Fruit fly (Drosophila melanogaster) Kc167 (cell line): ENCODE results near the gene t-Grip84.

Experiments
- Myc ChIP-seq: fragments of >200 bp; optimal IDR thresholded peaks from 2 replicates; lab custom pipeline; 2017; ENCODE audit warnings: missing external identifiers
- ttk ChIP-seq: sonication (Bioruptor generic); optimal IDR thresholded peaks from 2 replicates; lab custom pipeline; 2017; ENCODE audit warnings: missing external identifiers

DNA sequence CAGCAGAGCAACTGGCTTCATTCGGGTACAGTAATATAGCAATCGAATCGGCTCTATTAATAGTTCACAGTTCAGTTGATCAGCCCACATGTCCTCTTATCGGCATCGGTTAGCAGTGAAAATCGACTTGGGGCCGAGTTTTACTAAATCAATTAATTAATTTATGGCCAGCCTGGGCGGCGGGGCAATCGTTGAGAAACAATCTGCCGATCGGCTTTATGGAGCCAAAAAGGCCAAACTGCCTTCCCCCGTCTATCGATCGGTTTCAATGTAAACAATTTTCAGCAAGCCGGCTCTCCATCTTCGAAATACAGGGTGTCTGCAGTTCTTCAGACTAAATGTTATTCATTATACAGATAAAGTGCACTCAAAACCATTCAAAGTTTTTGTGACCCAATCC, 42.8 kb upstream of the t-Grip84 start:
- TF ChIP-seq Myc (lab: Kevin White, UChicago) = no peak
- no peak for TF ChIP-seq ttk (lab: Kevin White, UChicago)
